Fruit fly (Drosophila melanogaster) Kc167 (cell line): Measurements from ENCODE around the gene CG34382.

ENCODE experiments used
- Myc ChIP-seq: fragments of >200 bp; optimal IDR thresholded peaks from 2 replicates; lab custom pipeline; 2017; ENCODE audit warnings: missing external identifiers
- Sin3A ChIP-seq: fragments of >200 bp; optimal IDR thresholded peaks from 2 replicates; lab custom pipeline; 2018; ENCODE audit warnings: missing external identifiers
- h ChIP-seq: fragments of >200 bp; optimal IDR thresholded peaks from 3 replicates; lab custom pipeline; 2018; ENCODE audit warnings: missing external identifiers
- insv ChIP-seq: fragments of >200 bp; optimal IDR thresholded peaks from 3 replicates; lab custom pipeline; 2018; ENCODE audit warnings: missing external identifiers
- psq ChIP-seq: fragments of >200 bp; optimal IDR thresholded peaks from 2 replicates; lab custom pipeline; 2017; ENCODE audit warnings: missing external identifiers
- ttk ChIP-seq: sonication (Bioruptor generic); optimal IDR thresholded peaks from 2 replicates; lab custom pipeline; 2017; ENCODE audit warnings: missing external identifiers

Gene CG34382

DNA sequence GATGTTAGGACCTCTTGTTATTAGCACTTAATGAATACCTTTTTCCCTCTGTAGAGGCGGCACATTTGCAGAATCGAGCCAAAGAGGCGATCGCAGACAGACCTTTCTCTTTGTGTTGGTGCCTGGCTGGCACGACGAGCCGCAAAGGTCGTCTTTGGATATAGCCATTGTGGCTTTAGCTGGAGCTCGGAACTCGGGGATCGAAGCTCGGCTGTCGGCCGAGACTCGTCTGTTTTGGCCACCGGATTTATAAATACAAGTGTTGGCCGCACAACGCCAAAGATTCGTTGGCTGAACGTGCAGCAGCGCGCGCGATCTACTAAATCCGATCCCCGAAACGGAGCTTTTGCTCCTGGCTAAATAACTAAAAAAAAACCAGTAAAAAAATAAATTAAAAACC is at the start of gene CG34382:
Gene CG34382, plus strand, starts transcription at position 301 of the 400 bp plus-strand sequence.
- TF ChIP-seq ttk (lab: Kevin White, UChicago) (no peak), h (no peak), Sin3A (no peak)

DNA sequence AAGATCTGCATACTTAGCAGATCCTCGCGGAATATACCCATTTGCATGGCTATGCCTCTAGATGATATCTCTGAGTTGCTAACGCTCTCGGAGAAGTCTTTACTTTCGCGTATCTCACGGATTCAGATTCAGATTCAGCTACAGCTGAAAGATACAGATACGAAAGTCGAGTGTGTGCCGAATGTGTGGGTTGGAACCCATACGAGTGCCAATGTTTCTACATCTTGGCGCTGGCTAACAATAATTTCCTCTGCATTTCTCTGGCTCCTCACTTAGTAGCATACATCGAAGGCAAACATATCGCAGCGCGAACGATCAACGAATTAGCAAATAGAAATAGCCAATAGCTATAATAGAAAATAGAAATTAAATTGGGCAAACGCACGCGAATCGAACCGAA is 49.6 kb upstream of the CG34382 start:
- TF ChIP-seq Myc (no peak), ttk (lab: Kevin White, UChicago) (no peak), psq (lab: Kevin White, UChicago) (no peak), insv (no peak), Sin3A (no peak), h (no peak)

DNA sequence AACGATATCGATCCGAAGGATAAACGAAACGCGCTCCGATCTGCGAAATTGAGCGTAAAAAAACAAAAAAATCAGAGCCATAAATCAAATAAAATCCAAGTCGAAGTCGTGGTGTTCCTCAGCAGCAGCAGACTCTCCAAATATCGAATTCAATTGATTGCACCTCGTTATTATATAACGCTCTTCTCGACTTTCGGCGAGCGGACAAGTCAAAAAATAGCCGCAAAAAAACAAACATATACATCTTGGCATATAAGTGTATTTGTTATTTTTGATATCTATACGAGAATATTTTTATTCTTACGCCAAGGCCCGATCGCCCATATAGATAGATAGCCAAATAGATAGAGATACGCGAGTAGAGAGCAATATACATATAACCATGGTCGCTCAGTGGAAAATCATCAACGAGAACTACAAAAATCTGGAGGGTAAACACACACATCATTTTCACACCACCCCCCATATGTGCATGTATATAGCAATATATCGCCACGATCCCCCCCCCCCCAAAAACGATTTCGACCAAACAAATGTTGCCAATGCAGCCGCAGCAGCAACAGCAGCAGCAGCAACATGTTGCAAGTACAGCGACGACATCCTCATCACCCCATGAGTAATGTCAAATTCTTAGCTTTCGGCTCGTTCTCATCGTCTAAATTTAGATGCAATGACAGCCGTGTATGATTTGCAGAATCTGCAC is 49.0 kb upstream of the CG34382 start:
- TF ChIP-seq psq (lab: Kevin White, UChicago): no peak
- TF ChIP-seq Sin3A: no peak
- no peak for TF ChIP-seq insv
- TF ChIP-seq h: no peak

DNA sequence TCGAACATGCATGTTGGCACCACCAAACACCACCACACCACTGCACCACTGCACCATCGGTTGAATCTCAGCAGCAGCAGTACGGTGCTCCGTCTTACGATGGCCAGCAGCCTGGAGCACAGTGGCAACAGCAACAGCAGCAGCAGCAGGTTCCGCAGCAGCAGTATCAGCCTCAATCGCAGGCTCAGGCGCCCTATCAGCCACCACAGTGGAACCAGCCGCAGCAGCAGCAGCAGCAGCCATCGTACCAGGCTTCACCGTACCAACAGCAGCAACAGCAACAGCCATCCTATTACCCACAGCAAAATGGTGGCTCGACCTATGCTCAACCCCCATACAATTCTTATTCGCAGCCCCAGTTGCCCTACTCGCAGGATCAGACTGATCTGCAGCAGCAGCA is 46.7 kb upstream of the CG34382 start:
- TF ChIP-seq insv (no peak), Sin3A (no peak), h (no peak), psq (lab: Kevin White, UChicago) (no peak), ttk (lab: Kevin White, UChicago) (no peak), Myc (no peak)

DNA sequence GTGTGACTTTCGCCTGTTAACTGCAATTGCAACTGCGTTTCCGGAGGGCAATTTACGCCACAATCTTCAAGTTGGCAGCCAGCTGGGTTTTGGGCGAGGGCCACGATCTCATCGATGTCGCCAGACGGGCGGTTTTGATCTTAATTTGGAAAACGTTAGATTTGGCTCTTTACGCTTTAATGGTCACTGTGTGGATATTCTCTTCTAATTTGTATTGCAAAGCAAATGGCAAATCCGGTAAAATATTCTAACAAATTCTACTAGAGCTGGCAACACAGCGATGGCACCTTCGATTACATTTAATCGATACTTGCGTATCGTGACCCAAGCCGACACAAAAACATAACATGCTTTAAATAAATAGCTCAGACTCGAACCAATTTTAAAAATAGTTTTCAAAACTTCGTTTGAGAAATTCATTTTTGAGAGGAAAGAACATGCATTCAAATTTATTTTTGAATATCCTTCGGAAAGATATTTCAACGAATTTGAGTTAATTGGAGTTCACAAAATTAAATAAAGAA is 42.2 kb upstream of the CG34382 start, which contains the start of gene I-2:
Gene I-2, minus strand, starts transcription at position 282 of the 524 bp plus-strand sequence.
- TF ChIP-seq insv: no peak
- TF ChIP-seq ttk (lab: Kevin White, UChicago): no peak
- no peak for TF ChIP-seq Sin3A
- no peak for TF ChIP-seq psq (lab: Kevin White, UChicago)
- TF ChIP-seq Myc: no peak
- no peak for TF ChIP-seq h

DNA sequence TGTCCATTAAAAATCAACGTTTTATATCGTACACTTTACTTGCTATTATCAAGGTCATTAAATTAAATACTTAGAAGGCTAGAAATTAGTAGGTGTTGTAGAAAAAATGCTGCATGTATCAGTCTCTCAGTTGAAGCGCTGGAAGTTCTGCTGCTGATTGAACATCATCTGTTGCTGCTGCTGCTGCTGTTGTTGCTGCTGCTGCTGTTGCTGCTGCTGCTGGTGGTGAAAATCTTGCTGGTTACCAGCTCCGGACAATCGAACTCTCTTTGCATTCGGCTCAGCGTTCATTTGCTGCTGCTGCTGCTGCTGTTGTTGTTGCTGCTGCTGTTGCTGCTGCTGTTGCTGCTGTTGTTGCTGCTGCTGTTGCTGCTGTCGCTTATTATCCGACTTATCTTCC is 41.7 kb upstream of the CG34382 start:
- TF ChIP-seq Sin3A: no peak
- no peak for TF ChIP-seq h
- no peak for TF ChIP-seq ttk (lab: Kevin White, UChicago)
- no peak for TF ChIP-seq insv
- no peak for TF ChIP-seq psq (lab: Kevin White, UChicago)
- TF ChIP-seq Myc: no peak

DNA sequence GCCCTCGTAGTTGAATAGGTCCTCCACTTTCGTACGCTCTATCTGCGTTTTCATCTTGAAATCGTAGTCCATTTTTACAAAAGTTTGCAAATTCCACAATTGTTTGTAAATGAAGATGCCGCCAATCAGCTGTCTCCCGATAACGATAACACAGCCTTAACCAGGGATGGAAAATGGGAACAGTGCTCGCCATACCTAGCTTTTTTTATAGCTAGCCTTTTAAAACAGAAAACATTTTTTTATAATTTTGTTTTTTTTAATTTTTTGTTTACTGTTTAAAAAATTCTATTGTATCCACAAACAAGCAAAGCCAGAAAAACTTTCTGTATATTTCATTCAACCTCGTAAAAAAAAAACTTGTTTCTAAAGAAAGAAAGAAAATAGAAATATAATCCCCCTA is 40.3 kb upstream of the CG34382 start, which contains the start of gene Cdk8:
Gene Cdk8, minus strand, starts transcription at position 137 of the 400 bp plus-strand sequence.
- TF ChIP-seq insv (no peak), h (no peak), Sin3A (no peak), ttk (lab: Kevin White, UChicago) (no peak), psq (lab: Kevin White, UChicago) (no peak), Myc (no peak)

DNA sequence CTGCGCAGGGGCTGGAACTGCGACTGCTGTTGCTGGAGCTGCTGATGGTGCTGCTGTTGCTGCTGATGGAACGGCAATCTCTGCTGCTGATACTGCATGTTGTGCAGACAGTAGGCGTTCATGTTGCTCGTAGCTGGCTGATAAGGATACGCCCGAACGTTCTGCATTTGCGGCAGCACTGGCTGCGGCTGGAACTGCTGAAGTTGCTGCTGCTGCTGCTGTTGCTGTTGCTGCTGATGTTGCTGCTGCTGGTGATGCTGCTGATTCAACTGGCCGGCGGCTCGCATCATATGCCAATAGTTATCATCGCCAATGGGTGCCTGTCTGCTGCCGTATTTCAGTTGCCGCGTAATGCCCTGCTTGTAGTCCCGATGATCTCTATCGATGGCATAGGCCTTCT is 38.1 kb upstream of the CG34382 start:
- no peak for TF ChIP-seq ttk (lab: Kevin White, UChicago)
- no peak for TF ChIP-seq Sin3A
- TF ChIP-seq insv: no peak
- no peak for TF ChIP-seq Myc
- TF ChIP-seq h: no peak
- TF ChIP-seq psq (lab: Kevin White, UChicago): no peak

DNA sequence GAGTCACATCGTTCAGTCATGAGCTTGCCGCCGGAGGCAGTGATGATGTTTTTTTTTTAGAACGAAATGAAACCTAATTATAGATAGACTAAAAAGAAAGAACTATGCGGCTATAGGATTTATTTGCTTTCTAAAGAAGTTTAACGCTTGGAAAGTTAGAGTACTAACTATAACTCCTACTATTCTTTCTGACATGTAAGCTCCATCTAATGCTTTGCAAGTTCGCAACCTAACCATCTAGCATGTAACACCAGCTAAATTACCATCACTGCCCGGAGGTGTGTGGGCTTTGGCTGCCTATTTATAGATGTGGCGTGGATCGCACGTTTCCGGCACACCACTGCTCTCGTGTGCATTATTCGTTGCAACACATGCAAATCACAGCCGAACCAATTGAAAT is 36.7 kb upstream of the CG34382 start:
- TF ChIP-seq insv (no peak), ttk (lab: Kevin White, UChicago) (no peak), Myc (no peak), psq (lab: Kevin White, UChicago) (no peak), Sin3A (no peak), h (no peak)

DNA sequence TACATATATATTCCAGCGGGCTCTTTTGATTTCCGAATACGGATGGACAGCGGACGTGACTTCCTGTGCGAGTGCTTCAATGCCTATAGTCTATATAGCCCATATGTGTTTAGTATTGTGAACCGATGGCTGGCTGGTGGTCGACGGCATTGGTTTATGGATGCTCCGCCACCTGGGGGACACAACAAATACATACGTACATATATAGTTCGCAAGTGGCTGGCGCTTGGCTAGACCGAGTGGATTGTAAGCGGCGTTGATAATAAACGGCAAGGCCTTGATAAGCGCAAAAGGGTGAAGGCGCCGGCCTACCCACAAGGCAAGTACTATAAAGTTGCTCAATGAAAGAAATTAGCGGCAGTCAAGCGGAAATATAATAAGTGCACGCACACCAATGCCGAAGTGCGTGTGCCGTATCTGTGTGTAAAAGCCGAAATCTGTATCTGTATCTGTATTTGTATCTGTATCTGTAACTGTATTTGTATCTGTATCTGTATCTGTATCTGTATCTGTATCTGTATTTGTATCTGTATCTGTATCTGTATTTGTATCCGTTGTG is 32.7 kb upstream of the CG34382 start:
- TF ChIP-seq insv (no peak), Myc (no peak), psq (lab: Kevin White, UChicago) (no peak), Sin3A (no peak), h (no peak), ttk (lab: Kevin White, UChicago) (no peak)

DNA sequence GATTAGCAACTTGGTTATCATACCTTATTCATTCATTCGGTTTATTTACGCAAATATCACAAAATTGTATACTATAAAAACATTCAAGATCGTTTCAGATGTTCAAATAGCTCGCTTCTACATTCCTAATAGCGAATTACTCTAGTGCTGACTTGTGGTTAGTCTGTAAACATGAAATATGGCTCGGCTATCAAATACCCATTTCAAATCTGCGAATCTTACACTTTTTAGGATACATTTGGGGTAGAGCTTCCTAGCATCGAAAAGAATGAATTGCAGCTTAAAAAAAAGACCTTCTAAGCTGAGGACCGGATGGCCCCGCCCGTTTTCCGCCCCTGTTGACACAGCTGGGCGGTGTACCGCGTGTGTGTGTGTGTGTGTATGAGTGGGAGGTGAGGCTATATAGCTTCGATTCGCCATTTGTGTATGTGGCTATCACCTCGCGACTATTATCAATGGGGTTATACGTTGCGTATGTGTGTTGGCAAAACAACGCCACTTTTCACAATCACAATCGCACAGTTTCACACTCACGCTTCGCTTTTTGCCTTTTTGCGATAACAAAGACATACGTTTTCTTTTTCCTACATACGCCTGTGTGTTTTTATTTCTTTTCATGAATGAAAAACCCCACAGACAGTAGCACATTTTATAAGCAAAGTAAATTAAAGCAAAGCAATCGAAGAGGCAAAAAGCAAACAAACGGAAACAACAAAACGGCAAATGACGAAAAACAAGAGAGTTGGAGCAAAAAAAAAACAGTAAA is 32.0 kb upstream of the CG34382 start:
- TF ChIP-seq Myc (no peak), psq (lab: Kevin White, UChicago) (no peak), Sin3A (no peak), h (no peak), insv (no peak), ttk (lab: Kevin White, UChicago) (no peak)

DNA sequence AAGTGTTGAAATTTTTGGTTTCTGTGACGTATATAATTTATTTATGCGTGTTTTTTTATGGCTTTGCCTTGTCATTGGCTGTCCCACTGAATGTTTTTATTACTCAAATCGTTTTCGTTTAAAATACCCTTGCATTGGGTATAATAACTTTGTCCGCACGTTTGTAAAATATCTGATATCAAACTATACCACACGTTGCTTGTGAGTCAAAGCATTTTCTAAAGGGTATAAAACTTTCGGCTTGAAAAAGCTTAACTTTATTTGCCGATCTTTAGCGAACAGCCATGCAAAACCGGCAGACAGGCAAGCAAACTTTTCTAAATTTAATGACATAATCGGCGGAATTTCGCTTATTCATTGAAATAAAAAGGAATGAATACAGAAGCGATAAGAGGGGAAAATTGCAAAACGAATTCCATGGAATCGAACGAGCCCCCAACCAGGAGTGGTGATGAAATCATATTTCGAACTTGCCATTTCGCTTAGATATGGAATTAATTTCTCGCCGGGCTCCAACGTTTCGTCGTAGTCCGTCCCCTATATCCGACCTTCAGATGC is 31.3 kb upstream of the CG34382 start:
- TF ChIP-seq Sin3A (no peak), ttk (lab: Kevin White, UChicago) (no peak), psq (lab: Kevin White, UChicago) (no peak), Myc (no peak), insv (no peak), h (no peak)

DNA sequence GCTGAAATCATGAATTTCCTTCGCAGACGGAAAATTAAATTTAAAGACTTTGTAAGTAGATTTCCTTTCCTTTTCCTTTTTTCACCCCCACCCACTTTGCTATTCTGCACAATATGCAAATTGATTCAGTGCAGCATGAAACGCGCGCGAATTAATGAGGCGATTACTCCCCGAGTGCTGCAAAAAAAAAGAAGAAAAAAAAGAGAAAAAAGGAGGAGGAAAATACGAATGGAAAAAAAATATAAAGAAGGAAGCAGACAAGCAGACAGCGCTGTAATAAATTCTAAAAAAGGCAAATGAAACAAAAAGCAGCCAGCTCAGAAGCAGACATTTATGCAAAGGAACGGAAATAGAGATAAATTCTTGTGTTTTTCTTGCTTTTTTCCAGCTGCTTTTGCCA is 30.0 kb upstream of the CG34382 start:
- TF ChIP-seq Myc (no peak), psq (lab: Kevin White, UChicago) (no peak)
